Fruit fly (Drosophila melanogaster): ENCODE measurements around the gene CG31174.

The CG31174 gene

dm6 chr3R:21863817-21864384, 5.4 kb downstream of the CG31174 start:
- TF ChIP-seq CG7368 (GFP tag; optimal IDR thresholded peaks at IDR 0.05): no peak
- TF ChIP-seq vri (GFP tag; optimal IDR thresholded peaks at IDR 0.05): no peak
- TF ChIP-seq Eip78C (GFP tag): no peak
- TF ChIP-seq CG32006 (GFP tag; optimal IDR thresholded peaks at IDR 0.05): peak; percentile 15
- no peak for TF ChIP-seq CG31627 (GFP tag; optimal IDR thresholded peaks at IDR 0.05)
- TF ChIP-seq fkh (GFP tag; optimal IDR thresholded peaks at IDR 0.05): no peak
- peak; percentile 53 for TF ChIP-seq svp (GFP tag)
- TF ChIP-seq CG11762 (GFP tag; optimal IDR thresholded peaks at IDR 0.05; ENCODE audit: insufficient read depth): no peak
- TF ChIP-seq CG6854 (GFP tag; optimal IDR thresholded peaks at IDR 0.05): no peak
- TF ChIP-seq CG8119 (GFP tag; IDR thresholded peaks at IDR 0.05): 0 out of 3 replicates have a peak, but pooled peaks have one; percentile 38

- TF ChIP-seq CG7368 (GFP tag; optimal IDR thresholded peaks at IDR 0.05) (no peak), CG6808 (GFP tag; optimal IDR thresholded peaks at IDR 0.05) (no peak), Eip78C (GFP tag) (peak; percentile 57)
Observed at dm6 chr3R:21862868-21863267, 6.4 kb downstream of the CG31174 start.

dm6 chr3R:21862137-21862850, 7.0 kb downstream of the CG31174 start:
- peak; percentile 3 for TF ChIP-seq Ets21C (GFP tag; optimal IDR thresholded peaks at IDR 0.05)
- TF ChIP-seq Gug (GFP tag; IDR thresholded peaks at IDR 0.05): peak; percentile 84
- TF ChIP-seq CG34406 (GFP tag; optimal IDR thresholded peaks at IDR 0.05): peak; percentile 13
- peak; percentile 97 for TF ChIP-seq CG15336 (GFP tag; IDR thresholded peaks at IDR 0.05)
- TF ChIP-seq Hr4 (GFP tag; optimal IDR thresholded peaks at IDR 0.05): peak; percentile 96
- no peak for TF ChIP-seq CG9139 (GFP tag; optimal IDR thresholded peaks at IDR 0.05)
- no peak for TF ChIP-seq cyc (GFP tag; optimal IDR thresholded peaks at IDR 0.05)
- peak; percentile 96 for TF ChIP-seq eg (GFP tag; IDR thresholded peaks at IDR 0.05)
- peak; percentile 50 for TF ChIP-seq CG6792 (GFP tag; optimal IDR thresholded peaks at IDR 0.05)
- no peak for TF ChIP-seq dsx (GFP tag; optimal IDR thresholded peaks at IDR 0.05; ENCODE audit: poor library complexity, severe bottlenecking)
- TF ChIP-seq CG6276 (GFP tag; optimal IDR thresholded peaks at IDR 0.05): peak; percentile 93
- peak; percentile 54 for TF ChIP-seq CG10631 (GFP tag; optimal IDR thresholded peaks at IDR 0.05)
- TF ChIP-seq pdm3 (GFP tag; optimal IDR thresholded peaks at IDR 0.05): peak; percentile 71
- peak; percentile 51 for TF ChIP-seq CG3919 (GFP tag; optimal IDR thresholded peaks at IDR 0.05)
- TF ChIP-seq Sox102F (GFP tag; optimal IDR thresholded peaks at IDR 0.05): peak; percentile 21
- TF ChIP-seq OdsH (GFP tag; optimal IDR thresholded peaks at IDR 0.05): peak; percentile 80
- no peak for TF ChIP-seq CG10669 (GFP tag; optimal IDR thresholded peaks at IDR 0.05)
- TF ChIP-seq CG8632 (GFP tag; optimal IDR thresholded peaks at IDR 0.05): peak; percentile 32
- peak; percentile 32 for TF ChIP-seq CG7368 (GFP tag; optimal IDR thresholded peaks at IDR 0.05)
- peak; percentile 13 for TF ChIP-seq Smox (GFP tag; optimal IDR thresholded peaks at IDR 0.05)
- TF ChIP-seq fd85E (GFP tag; optimal IDR thresholded peaks at IDR 0.05): no peak
- no peak for TF ChIP-seq Hr38 (GFP tag; optimal IDR thresholded peaks at IDR 0.05)
- no peak for TF ChIP-seq Ets96B (tag; optimal IDR thresholded peaks at IDR 0.05)
- TF ChIP-seq CG6854 (GFP tag; optimal IDR thresholded peaks at IDR 0.05): no peak
- TF ChIP-seq Blimp-1 (GFP tag; optimal IDR thresholded peaks at IDR 0.05): no peak
- no peak for TF ChIP-seq fkh (GFP tag; optimal IDR thresholded peaks at IDR 0.05)
- TF ChIP-seq dac (GFP tag; optimal IDR thresholded peaks at IDR 0.05): peak; percentile 96
- TF ChIP-seq achi (GFP tag; optimal IDR thresholded peaks at IDR 0.05): peak; percentile 69
- TF ChIP-seq lz (GFP tag; optimal IDR thresholded peaks at IDR 0.05): peak; percentile 41
- TF ChIP-seq Eip93F (GFP tag; optimal IDR thresholded peaks at IDR 0.05): no peak
- no peak for TF ChIP-seq svp (GFP tag)
- TF ChIP-seq CG1621 (tag; optimal IDR thresholded peaks at IDR 0.05): no peak
- TF ChIP-seq CG31627 (GFP tag; optimal IDR thresholded peaks at IDR 0.05): no peak
- TF ChIP-seq CG8319 (GFP tag; optimal IDR thresholded peaks at IDR 0.05): peak; percentile 63
- no peak for TF ChIP-seq vri (GFP tag; optimal IDR thresholded peaks at IDR 0.05)
- TF ChIP-seq fd59A (GFP tag; optimal IDR thresholded peaks at IDR 0.05): no peak
- peak; percentile 97 for TF ChIP-seq CG32006 (GFP tag; optimal IDR thresholded peaks at IDR 0.05)
- no peak for TF ChIP-seq ss (GFP tag; optimal IDR thresholded peaks at IDR 0.05)
- TF ChIP-seq topi (GFP tag; optimal IDR thresholded peaks at IDR 0.05): no peak
- TF ChIP-seq CG11762 (GFP tag; optimal IDR thresholded peaks at IDR 0.05; ENCODE audit: insufficient read depth): peak; percentile 46
- peak; percentile 88 for TF ChIP-seq CG6163 (GFP tag; IDR thresholded peaks at IDR 0.05)
- peak; percentile 89 for TF ChIP-seq Eip78C (GFP tag)

Measured in whole organism, prepupa.